Worm (Caenorhabditis elegans): ENCODE data around the gene best-13.

ce11 chrIV:9858970-9859369, 44.7 kb upstream of the best-13 start:
- TF ChIP-seq flt-1 (GFP tag; IDR thresholded peaks at IDR 0.05) (no peak), ztf-29 (GFP tag; IDR thresholded peaks at IDR 0.05) (no peak), tab-1 (GFP tag; IDR thresholded peaks at IDR 0.05) (no peak), med-1 (GFP tag; optimal IDR thresholded peaks at IDR 0.05; ENCODE audit: insufficient read depth) (no peak), cog-1 (tag; optimal IDR thresholded peaks at IDR 0.05) (no peak), T22C8.4 (GFP tag; IDR thresholded peaks at IDR 0.05) (no peak), ref-1 (GFP tag; conservative IDR thresholded peaks at IDR 0.05) (no peak)

All from whole organism, midembryonic.